Fruit fly (Drosophila melanogaster) ovary, adult (tissue): ENCODE results near the gene CG5078.
A peak's percentile ranks its signal among the peaks of the same experiment; 100 is the strongest.
"Not testable (repeated sequence)": the region's sequence is repeated elsewhere in the genome, so short reads cannot be mapped to it uniquely, and the experiment has no call there.

Experiments used
- CG17801 ChIP-seq: fragments of 200-800 bp; optimal IDR thresholded peaks from 2 replicates; lab custom pipeline; 2019; ENCODE audit warnings: missing biosample characterization, mild to moderate bottlenecking, missing genetic modification characterization, moderate library complexity; ENCODE audit not compliant: partially characterized antibody

Gene CG5078

DNA sequence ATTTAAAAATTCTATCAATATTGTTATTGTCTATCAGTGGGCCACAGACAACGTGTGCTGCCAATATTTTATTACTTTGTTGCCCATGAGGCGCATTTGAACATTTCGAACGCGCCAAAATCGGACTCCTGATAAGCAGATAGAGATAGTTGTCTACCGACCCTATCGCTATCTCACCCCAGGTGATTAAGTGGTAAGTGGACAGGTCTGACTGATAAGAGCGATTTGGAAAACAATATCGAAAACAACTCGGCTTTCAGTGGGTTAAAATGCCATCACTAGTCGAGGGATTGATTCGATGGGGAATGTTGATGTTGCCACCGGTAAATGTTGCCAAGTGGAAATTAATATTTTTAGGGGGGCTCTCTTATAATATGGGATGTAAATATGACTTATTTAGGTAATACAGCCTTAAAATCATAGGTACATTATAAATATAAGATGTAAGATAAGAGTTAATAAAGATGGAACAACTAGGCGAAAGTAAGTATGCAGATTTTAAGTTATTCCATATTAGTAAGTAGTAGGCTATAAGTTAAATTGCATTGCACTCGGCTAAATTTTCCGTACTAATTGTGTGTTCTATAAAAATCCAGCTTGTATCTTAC lies 14.2 kb upstream of the CG5078 start, which contains the start of gene ND-39:
ND-39 (plus strand) TSS at position 558 of the 608 bp plus-strand sequence.
- no peak for TF ChIP-seq CG17801 (GFP tag; lab: Kevin White, UChicago)

DNA sequence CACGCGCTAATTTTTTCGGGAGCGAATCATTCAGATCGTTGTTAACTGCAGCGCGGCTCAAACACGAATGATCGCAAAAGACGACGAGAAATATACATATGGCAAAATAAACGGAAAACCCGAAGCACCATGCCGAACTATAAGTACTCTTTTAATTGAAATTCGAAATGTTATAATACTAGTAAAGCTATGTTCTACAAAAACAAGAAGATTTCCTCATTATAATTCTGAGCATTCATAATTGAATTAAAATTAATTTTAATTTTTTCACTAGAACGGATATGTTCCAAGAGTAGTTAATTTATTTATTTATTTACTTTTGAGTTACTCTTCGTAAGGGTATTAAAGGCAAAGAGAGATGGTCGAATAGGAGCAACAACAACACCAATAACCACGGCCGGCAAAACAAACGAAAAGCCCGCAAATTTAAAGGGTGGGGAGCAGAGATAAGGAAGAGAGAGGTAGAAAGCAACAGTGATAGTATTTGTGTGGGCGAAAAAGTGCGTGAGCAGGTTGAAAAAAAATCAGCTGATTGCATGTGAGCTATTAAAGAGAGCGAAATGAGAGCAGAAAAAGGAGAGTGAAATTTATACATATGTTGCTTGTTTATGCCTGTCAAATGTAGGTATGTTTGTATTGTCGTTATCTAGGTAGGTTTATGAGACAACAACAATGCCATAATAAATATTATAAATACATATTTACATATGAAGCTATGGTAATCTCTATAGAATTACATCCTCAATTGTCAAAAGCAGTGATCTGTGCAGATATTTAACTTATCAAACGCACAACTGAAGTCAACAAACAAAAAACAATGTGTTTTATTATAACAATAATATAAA lies 12.2 kb upstream of the CG5078 start:
- TF ChIP-seq CG17801 (GFP tag; lab: Kevin White, UChicago), result peak; percentile 95

DNA sequence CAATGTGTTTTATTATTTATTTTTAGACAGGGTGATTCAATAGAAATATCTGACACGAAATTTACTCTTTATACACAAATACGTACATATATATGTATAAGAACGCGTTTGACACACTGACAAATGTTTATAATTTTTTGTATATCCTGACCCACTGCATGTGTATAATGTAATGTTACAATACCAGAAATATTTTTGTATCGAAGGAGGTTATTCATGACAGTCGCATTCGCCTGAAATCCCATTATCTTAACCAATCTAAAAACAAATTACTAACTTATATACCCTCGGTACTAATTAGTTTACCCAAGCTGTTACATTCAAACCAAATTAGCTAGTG lies 11.6 kb upstream of the CG5078 start:
- no peak for TF ChIP-seq CG17801 (GFP tag; lab: Kevin White, UChicago)

DNA sequence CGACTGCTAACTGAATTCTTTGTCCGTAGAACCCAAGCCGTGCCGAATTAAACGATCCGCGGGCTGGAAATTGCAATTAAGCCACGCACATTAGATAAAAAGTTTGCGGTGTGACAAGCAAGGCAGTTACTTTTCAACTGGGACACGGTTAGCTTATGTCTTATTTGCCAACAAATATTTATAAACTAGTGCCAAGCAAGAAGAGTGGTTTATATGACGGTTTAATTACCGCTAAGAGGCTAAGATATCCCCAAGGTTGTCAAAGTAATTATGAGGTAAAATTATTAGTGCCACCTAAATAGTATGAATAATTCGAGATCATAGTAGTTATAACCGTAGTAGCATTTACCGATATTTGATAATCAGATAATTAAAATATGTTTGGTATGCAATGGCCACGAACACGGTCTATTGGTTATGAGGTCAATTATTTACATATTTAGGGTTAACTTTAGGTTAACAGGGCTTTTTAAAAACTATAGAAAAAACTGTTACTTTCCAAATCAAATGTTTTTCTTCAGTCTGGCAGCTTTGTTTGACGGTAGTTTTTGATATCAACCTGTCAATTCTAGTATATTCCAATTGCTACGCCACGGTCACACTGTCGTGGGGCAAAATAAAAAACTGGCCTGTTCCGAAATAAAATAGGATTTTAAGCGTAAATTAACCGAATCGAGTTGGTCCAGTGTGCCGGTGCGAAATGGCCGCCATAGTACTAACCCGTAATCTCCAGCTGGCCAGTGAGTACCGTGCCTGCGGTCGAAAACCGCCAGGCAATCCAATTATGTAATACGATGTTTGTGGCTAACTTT lies 10.8 kb upstream of the CG5078 start, which contains the start of gene ZnT77C:
ZnT77C (minus strand) TSS at position 142 of the 812 bp plus-strand sequence.
- no peak for TF ChIP-seq CG17801 (GFP tag; lab: Kevin White, UChicago)

DNA sequence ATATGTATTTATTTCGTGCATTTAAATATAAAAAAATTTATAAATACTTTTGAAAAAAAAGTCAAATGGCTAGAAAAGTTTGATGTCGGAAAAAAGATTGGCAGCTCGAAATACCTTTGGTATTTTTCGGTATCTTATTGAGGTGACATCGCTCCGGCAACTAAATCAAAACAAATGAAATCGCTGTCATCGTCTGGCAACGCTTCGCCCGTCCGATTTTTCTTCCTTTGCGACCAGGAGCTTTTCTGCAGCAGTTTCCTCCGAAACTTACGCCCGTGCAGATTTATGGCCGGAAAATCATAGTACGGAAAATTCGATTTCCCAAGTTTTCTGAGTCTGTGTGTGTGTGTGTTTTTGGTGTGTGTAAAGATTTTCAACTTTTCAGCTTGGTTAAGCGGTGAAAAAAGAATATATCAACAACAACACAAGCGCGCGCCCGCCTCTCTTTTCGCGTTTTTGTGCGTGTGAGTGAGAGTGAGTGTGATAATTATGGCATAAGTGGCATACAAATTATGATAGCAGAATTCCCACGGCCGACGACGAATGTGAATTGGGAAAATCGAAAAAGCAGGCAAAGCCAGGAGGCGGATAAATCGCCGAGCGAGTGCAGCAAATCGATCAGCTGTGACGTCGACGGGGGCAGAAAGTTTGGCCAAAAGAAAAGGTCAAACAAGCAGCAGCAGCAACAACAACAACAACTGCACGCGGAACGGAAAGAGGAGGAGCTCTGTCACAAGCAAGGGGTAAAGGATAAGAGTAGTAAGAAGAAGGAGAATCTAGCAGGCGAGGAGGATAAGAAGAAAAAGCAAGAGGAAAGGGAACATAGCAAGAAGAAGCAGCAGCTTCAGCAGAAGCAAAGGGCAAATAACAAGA lies 8.5 kb upstream of the CG5078 start, which contains the start of gene CG32425:
CG32425 (plus strand) TSS at position 200 of the 873 bp plus-strand sequence.
- TF ChIP-seq CG17801 (GFP tag; lab: Kevin White, UChicago), result no peak

DNA sequence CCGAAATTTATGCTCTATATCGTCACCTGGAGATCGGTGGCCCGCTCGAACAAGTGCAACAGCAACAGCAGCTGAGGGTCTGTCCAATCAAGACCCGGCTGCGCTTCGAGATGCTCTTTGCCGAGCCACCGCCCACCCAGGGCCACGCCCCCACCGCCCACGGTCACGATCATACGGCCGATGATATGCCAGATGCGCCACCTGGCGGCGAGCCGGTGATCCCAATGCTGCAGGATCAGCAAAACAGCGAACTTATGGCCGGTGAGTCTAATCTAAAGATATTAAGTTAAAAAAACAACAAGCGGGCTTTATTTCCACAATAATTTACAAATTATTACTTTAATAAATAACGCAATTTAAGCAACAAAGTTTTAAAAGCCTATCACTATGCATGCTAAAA lies 7.6 kb upstream of the CG5078 start:
- no peak for TF ChIP-seq CG17801 (GFP tag; lab: Kevin White, UChicago)

DNA sequence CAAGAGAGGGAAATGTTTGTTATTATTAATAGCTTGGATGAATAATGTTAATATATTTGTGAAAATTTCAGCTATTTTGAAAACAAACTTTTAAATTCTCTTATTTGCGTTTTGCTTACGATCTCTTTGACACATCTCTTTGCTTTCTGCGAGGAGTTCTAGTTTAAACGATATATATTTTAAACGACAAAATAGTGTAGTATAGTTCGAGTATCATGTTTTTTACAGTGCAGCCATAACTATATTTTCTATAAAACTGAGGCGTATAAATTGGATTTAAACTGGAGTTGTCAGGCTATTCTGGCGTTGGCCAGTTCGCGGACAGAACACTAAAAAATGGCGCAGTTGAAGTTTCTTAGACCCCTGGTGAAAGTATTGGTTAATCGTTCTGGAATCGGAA lies 6.3 kb upstream of the CG5078 start, which contains the start of gene CG18281:
CG18281 (plus strand) TSS at position 301 of the 400 bp plus-strand sequence.
- not testable (repeated sequence) for TF ChIP-seq CG17801 (GFP tag; lab: Kevin White, UChicago)

DNA sequence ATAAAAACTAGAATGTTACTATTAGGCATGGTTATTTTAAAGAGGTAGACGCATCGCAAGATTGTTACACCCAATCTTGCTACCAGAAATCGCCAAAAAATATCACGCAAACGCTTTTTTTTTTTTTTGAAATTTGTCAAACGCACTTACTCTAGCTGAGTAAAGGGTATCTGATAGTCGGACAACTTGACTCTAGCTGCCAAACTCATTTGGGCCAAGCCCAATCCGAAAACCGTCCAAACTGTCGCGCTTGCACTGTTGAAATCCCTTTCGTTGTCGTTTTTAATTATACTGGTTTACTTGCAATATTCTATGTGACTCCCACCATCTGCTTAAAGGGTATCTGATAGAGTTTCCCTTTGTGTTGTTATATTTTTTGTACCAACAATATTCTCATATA lies 2.6 kb upstream of the CG5078 start:
- TF ChIP-seq CG17801 (GFP tag; lab: Kevin White, UChicago), result no peak

DNA sequence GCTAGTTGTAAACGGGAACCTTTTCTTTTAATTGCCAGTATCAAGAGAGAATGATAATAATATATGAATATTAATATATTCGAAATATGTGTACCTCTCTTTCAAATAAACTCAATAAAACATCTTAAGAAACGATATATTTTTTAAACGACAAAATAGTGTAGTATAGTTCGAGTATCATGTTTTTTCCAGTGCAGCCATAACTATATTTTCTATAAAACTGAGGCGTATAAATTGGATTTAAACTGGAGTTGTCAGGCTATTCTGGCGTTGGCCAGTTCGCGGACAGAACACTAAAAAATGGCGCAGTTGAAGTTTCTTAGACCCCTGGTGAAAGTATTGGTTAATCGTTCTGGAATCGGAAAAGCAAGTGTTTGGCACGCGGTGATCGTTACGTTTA lies 1.9 kb upstream of the CG5078 start, which contains the start of gene CG17637:
CG17637 (plus strand) TSS at position 301 of the 400 bp plus-strand sequence.
- TF ChIP-seq CG17801 (GFP tag; lab: Kevin White, UChicago), result not testable (repeated sequence)

DNA sequence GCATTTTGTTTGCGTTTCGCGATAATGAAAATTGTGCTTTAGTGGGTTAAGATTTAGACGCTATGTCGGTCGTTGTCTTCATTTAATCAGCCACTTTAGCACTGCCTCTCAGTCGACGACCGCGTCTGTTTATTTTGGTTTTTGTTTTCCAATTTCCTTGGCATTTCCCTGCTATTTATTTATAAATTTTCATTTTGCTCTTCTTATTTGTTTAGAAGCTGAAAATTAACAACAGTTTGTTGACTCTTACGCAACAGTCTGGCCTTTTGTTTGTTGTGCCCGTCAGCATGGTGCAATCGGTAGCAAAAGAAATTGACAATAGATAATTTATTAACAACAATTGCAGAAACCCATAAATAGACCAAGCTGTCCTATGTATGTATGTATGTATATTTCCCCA lies 1.7 kb downstream of the CG5078 start:
- TF ChIP-seq CG17801 (GFP tag; lab: Kevin White, UChicago), result no peak

DNA sequence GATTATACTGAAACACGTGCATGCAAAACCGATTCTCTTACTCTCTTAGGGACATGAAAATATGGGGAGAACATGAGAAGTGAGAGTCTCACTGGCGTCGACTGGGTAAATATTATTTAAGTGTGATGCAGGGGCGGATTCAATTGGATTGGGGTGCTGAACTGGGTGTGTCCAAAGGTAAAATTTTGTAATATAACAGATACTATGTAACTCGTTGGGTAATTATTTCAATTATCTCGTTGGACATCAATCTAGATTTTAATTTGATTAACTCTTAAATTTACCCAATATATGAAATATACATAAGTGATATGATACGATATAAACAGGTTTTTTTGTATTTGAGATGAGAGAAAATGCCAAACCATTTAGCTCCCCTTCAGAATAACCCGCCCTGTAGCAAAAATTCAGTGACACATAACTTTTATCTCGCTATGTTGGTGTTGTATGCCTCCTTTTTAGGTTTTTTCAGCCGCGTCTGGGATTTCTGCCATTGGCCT lies 2.4 kb downstream of the CG5078 start:
- peak; percentile 85 for TF ChIP-seq CG17801 (GFP tag; lab: Kevin White, UChicago)

DNA sequence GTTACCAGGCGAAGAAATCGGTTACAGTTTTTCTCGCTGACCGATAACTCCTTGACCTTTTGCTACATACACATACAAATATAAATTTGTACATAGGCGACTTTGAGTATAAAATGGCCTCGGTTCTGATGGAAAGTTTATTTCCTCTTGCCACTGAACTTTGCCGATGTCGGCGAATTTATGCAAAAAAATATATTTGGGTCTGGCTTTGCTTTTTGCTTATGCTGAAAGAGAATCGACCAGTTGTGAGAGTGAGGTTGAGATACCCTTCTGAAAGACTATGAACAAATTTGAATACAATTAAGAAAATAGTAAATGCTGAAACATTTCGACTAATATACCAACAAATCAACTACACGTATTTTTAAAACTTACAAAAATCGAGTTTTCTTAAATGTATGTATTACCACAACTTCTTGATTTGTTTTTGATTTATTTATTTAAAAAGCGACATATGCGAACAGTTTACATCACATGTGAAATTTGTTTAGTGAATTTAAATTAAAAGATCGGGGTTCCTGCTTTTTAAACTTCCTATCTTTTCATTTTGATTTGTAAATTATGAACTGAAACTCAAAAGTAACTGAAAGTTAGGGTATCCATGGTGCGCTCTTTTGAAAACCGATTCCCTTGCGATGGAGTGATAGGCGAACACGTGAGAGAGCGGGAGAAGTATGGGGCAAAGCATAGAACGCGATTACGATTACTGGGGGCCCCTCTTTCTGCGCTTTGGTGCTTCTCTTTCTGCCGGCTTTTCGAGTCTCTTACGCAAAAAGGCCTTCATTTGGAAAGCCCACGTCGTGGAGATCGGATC lies 3.5 kb downstream of the CG5078 start:
- TF ChIP-seq CG17801 (GFP tag; lab: Kevin White, UChicago), result peak; percentile 72
